Worm (Caenorhabditis elegans) whole organism, L1 larva: Measurements from ENCODE around the gene F54E7.9.

Experiments
- ama-1 ChIP-seq: fragments of 150-350 bp; optimal IDR thresholded peaks from 2 replicates; lab custom pipeline; 2014
- sox-4 ChIP-seq: sonication (generic microtip); optimal IDR thresholded peaks from 2 replicates; lab custom pipeline; 2016; ENCODE audit warnings: missing genetic modification characterization, missing compliant biosample characterization

DNA sequence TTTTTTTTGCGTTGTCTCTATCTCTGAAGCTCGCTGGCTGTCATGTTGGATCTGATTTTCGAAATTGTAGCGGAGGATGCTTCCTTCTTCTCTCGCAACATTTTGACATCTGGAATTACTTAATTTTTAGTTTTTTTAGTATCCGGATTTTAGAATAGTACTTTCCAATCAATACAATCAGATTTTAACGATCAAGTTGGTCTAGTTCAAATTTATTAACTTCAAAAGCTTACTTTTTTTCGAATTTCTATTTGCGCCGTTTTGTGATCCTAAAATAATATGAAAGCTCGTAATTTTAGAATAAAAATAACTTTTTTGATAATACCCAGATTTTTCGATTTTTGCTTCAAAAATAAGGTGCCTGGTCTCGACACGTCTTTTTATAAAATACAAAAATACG, 32.4 kb upstream of the F54E7.9 start, which contains the start of gene B0336.12:
- TF ChIP-seq ama-1 (lab: Kevin White, UChicago) (no peak), sox-4 (no peak)
